Worm (Caenorhabditis elegans): Measurements from ENCODE around the gene C44C1.6.

DNA sequence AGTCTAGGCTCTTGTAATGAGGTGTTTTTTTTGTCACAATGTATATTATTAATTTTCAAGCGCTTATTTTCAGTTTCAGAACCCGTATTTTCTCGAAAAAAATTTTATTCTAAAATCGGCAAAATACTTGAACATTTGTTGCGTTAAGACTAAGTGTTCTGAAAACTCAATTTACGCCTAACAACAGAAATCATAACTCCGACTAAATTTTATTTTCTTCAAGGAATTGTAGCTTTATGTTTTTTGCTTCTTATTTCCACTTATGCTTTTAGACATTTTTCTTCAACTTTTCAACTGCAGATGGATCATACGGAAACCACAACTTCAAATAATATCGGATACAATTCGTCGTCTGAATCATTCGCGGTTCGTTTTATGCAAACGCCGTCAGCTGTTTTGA lies 36.6 kb downstream of the C44C1.6 start, which contains the start of gene F35H12.1:
- TF ChIP-seq nhr-12 (tag; optimal IDR thresholded peaks at IDR 0.05) (no peak), elt-3 (tag; optimal IDR thresholded peaks at IDR 0.05) (no peak), aha-1 (tag; optimal IDR thresholded peaks at IDR 0.05) (no peak), elt-2 (tag; optimal IDR thresholded peaks at IDR 0.05) (no peak), egl-27 (tag; optimal IDR thresholded peaks at IDR 0.05) (no peak), nhr-76 (tag; optimal IDR thresholded peaks at IDR 0.05) (no peak), unc-86 (tag; optimal IDR thresholded peaks at IDR 0.05) (no peak), ztf-4 (tag; optimal IDR thresholded peaks at IDR 0.05) (no peak), zip-4 (GFP tag; optimal IDR thresholded peaks at IDR 0.05) (no peak)
